Worm (Caenorhabditis elegans) whole organism, dauer: ENCODE results near the gene srw-31.

Experiments used
- unc-62 ChIP-seq: sonication (generic microtip); optimal IDR thresholded peaks from 2 replicates; lab custom pipeline; 2017; ENCODE audit warnings: missing biosample characterization, missing genetic modification reagents, missing genetic modification characterization

The srw-31 gene

ce11 chrV:17513831-17514230, 7.4 kb downstream of the srw-31 start:
- no peak for TF ChIP-seq unc-62 (GFP tag; lab: Kevin White, UChicago)

ce11 chrV:17520735-17521134, 14.3 kb downstream of the srw-31 start, which contains the start of gene fbxa-136:
TSS of gene fbxa-136 (plus strand) at chrV:17521035.
- TF ChIP-seq unc-62 (GFP tag; lab: Kevin White, UChicago), result no peak

ce11 chrV:17527729-17528128, 21.3 kb downstream of the srw-31 start, which contains the start of gene srz-90:
TSS of gene srz-90 (plus strand) at chrV:17528029.
- no peak for TF ChIP-seq unc-62 (GFP tag; lab: Kevin White, UChicago)

ce11 chrV:17530486-17530885, 24.1 kb downstream of the srw-31 start, which contains the start of gene C18D4.12:
TSS of gene C18D4.12 (minus strand) at chrV:17530586.
- no peak for TF ChIP-seq unc-62 (GFP tag; lab: Kevin White, UChicago)

- no peak for TF ChIP-seq unc-62 (GFP tag; lab: Kevin White, UChicago)
Observed at ce11 chrV:17531410-17531809, 25.0 kb downstream of the srw-31 start, which contains the start of gene C18D4.4. TSS of gene C18D4.4 (minus strand) at chrV:17531510.

- TF ChIP-seq unc-62 (GFP tag; lab: Kevin White, UChicago), result no peak
Observed at ce11 chrV:17532686-17533085, 26.3 kb downstream of the srw-31 start, which contains the start of gene C18D4.3. TSS of gene C18D4.3 (minus strand) at chrV:17532786.

DNA sequence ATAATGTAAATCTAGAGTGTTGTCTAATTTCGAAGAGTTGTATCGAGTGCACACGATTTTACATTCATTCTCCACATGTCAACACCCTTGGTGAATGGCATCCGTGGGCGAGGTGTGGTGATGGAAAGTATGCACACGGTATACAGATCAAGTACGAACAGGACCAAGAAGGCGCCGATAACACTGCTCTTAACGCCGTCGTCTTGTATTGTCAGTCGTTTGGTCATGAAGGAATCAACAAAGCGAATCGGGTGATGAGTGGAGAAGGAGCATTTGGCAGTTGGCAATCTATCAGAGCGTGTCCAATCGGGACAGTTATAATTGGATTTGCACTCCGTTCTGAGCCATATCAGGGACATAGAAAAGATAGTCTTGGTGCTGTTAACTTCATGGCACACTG, 26.8 kb downstream of the srw-31 start:
- TF ChIP-seq unc-62 (GFP tag; lab: Kevin White, UChicago), result no peak

ce11 chrV:17538279-17538896, 32.0 kb downstream of the srw-31 start, which contains the start of gene C18D4.6:
TSS of gene C18D4.6 (minus strand) at chrV:17538375.
- no peak for TF ChIP-seq unc-62 (GFP tag; lab: Kevin White, UChicago)

- TF ChIP-seq unc-62 (GFP tag; lab: Kevin White, UChicago), result no peak
Observed at ce11 chrV:17539289-17539688, 32.9 kb downstream of the srw-31 start.

DNA sequence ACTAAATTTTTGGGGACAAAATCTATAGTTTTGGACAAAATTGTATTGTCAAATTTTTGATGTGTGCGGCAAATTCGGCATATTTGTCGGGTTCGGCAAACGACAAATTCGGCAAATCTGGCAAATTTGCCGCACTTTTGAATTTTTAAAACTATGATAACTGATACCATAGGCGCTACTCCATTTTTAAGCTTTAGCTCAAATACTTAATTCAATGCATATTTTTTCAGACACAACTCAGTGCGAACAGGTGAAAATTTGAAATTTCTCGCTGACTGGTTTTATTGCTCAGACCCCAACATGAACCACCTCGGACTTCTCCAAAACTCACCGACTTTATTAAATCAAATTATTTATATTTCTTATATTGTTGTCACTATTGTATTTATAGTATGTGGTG, 33.9 kb downstream of the srw-31 start, which contains the start of gene srz-25:
TSS of gene srz-25 (plus strand) at position 301 of the 400 bp plus-strand sequence.
- TF ChIP-seq unc-62 (GFP tag; lab: Kevin White, UChicago), result no peak

DNA sequence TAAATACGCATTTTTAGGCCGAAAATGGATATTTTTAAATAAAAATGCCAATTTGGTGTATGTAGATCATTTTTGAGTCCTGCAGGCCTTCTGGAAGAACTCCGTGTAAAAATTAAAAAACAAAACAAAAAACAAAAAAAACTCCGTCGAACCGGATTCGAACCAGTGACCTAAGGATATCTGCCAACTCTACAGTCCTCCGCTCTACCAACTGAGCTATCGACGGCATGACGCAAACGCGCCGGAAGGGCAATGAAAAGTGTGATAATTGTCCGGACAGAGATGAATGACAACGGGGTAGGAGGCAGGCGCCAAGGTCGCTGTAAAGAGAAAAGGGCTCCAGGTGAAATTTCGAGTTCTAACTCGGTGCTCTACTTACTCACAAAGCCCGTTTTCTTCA, 35.9 kb downstream of the srw-31 start:
- TF ChIP-seq unc-62 (GFP tag; lab: Kevin White, UChicago), result no peak

- TF ChIP-seq unc-62 (GFP tag; lab: Kevin White, UChicago), result no peak
Observed at ce11 chrV:17546931-17547330, 40.5 kb downstream of the srw-31 start.

DNA sequence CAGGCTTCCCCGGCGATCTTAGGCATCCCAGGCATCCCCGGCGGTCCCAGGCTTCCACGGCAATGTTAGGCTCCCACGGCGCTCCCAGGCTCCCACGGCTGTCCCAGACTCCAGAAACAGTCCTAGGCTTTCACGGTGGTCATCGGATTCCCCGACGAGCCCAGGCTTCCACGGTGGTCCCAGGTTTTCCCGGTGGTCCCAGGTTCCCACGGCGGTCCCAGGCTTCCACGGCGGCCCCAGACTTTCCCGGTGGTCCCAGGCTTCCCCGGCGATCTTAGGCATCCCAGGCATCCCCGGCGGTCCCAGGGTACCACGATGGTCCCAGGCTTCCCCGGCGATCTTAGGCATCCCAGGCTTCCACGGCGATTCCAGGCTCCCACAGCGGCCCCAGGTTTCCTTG, 42.2 kb downstream of the srw-31 start:
- no peak for TF ChIP-seq unc-62 (GFP tag; lab: Kevin White, UChicago)

DNA sequence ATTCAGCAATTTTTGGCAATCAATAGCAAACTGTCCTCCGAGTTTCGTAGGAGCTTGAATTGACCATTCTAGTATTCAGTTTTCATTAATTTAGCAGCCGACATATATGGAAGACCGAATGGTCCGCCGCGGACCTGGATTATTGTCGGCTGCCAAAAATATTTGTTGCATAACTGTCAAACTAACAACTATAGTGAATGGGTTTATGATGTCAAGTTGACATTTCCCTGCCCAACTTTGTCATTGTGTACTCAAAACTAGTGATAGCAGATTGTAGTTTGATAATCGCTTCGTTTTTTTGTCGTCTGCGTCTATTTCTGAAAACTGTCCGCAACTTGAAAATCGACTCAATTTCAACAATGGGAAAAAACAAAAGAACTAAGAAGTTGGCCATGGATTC, 43.0 kb downstream of the srw-31 start, which contains the start of gene fbxa-176:
TSS of gene fbxa-176 (plus strand) at position 314 of the 400 bp plus-strand sequence.
- no peak for TF ChIP-seq unc-62 (GFP tag; lab: Kevin White, UChicago)

DNA sequence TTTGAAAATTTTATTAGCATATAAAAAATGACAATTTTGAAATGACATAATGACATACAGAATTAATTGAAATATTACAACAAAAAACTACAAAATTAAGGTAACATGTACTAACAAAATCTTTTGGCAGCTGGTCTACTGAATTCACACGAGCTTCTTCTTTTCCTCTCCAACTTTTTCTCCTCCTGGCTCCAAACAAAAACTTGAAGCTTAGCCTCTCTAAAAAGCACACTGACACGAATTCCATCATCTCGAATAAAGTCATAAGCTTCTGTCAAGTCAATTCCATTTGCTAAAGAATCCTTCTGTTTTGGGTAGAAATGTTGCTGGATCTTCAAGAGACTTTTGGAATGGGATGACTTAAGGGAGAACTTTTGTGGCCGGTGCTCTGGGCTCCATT, 45.0 kb downstream of the srw-31 start:
- TF ChIP-seq unc-62 (GFP tag; lab: Kevin White, UChicago), result no peak

- TF ChIP-seq unc-62 (GFP tag; lab: Kevin White, UChicago), result no peak
Observed at ce11 chrV:17552759-17553158, 46.4 kb downstream of the srw-31 start, which contains the start of gene C38D9.8. TSS of gene C38D9.8 (minus strand) at chrV:17552859.
